Worm (Caenorhabditis elegans) whole organism, L4 larva: Measurements from ENCODE around the gene rpb-11.

Experiments used
- D1046.2 ChIP-seq: fragments of 200-800 bp; sonication (Bioruptor generic); IDR thresholded peaks from 2 replicates; pipeline ENCODE4 v1.3.6; 2022; ENCODE audit warnings: missing genetic modification characterization, missing compliant biosample characterization
- F10B5.3 ChIP-seq: sonication (generic microtip); optimal IDR thresholded peaks from 2 replicates; lab custom pipeline; 2016; ENCODE audit warnings: mild to moderate bottlenecking, missing genetic modification characterization, missing compliant biosample characterization
- F26F4.8 ChIP-seq: fragments of 200-800 bp; sonication (Bioruptor generic); conservative IDR thresholded peaks from 2 replicates; pipeline ENCODE4 v1.3.6; 2022; ENCODE audit warnings: missing genetic modification characterization, missing compliant biosample characterization
- F49E8.2 ChIP-seq: sonication (generic microtip); optimal IDR thresholded peaks from 2 replicates; lab custom pipeline; 2016; ENCODE audit warnings: missing compliant biosample characterization, mild to moderate bottlenecking, missing genetic modification characterization, borderline replicate concordance
- R02D3.7 ChIP-seq: fragments of 150-350 bp; sonication (generic microtip); optimal IDR thresholded peaks from 3 replicates; lab custom pipeline; 2014; ENCODE audit warnings: missing biosample characterization, missing genetic modification characterization
- Y5F2A.4 ChIP-seq: fragments of 200-800 bp; sonication (Bioruptor generic); optimal IDR thresholded peaks from 2 replicates; lab custom pipeline; 2018; ENCODE audit warnings: mild to moderate bottlenecking, missing genetic modification characterization, missing compliant biosample characterization
- aha-1 ChIP-seq: fragments of 150-350 bp; peaks from one replicate; lab custom pipeline; 2014; ENCODE audit warnings: missing biosample characterization, missing genetic modification characterization
- ama-1 ChIP-seq: fragments of 150-350 bp; optimal IDR thresholded peaks from 2 replicates; lab custom pipeline; 2014; ENCODE audit warnings: inconsistent platforms, mixed read lengths
- ceh-62 ChIP-seq: sonication (generic microtip); optimal IDR thresholded peaks from 2 replicates; lab custom pipeline; 2017; ENCODE audit warnings: missing biosample characterization, missing genetic modification characterization
- ces-1 ChIP-seq: fragments of 150-350 bp; sonication (generic microtip); optimal IDR thresholded peaks from 4 replicates; lab custom pipeline; 2014; ENCODE audit warnings: missing biosample characterization, missing genetic modification reagents, missing genetic modification characterization
- cey-2 ChIP-seq: sonication (generic microtip); optimal IDR thresholded peaks from 3 replicates; lab custom pipeline; 2017; ENCODE audit warnings: missing genetic modification characterization, mild to moderate bottlenecking, missing compliant biosample characterization, antibody characterized with exemption, borderline replicate concordance; ENCODE audit not compliant: insufficient read depth
- ctbp-1 ChIP-seq: fragments of 200-800 bp; sonication (Bioruptor generic); IDR thresholded peaks from 2 replicates; pipeline ENCODE4 v1.3.6; 2022; ENCODE audit warnings: missing genetic modification reagents, missing genetic modification characterization, missing compliant biosample characterization
- daf-16 ChIP-seq, 3 experiments: sonication (generic microtip); optimal IDR thresholded peaks; 2 replicates each; lab custom pipeline; 2016 to 2017; ENCODE audit warnings: missing genetic modification characterization in 3 of 3, missing genetic modification reagents in 3 of 3, mild to moderate bottlenecking in 2 of 3, missing compliant biosample characterization in 2 of 3, missing biosample characterization in 1 of 3, moderate library complexity in 1 of 3
- daf-19 ChIP-seq: fragments of 200-800 bp; sonication (Bioruptor generic); conservative IDR thresholded peaks from 2 replicates; pipeline ENCODE4 v1.3.6; 2022; ENCODE audit warnings: missing genetic modification characterization, missing compliant biosample characterization
- dmd-9 ChIP-seq: fragments of 200-800 bp; sonication (Bioruptor generic); IDR thresholded peaks from 2 replicates; pipeline ENCODE4 v1.3.6; 2022; ENCODE audit warnings: missing genetic modification reagents, missing genetic modification characterization, missing compliant biosample characterization
- dpl-1 ChIP-seq: fragments of 150-350 bp; optimal IDR thresholded peaks from 2 replicates; lab custom pipeline; 2014; ENCODE audit warnings: missing biosample characterization, missing genetic modification reagents, missing genetic modification characterization
- dve-1 ChIP-seq: sonication (generic microtip); optimal IDR thresholded peaks from 2 replicates; lab custom pipeline; 2017; ENCODE audit warnings: antibody characterized with exemption, mild to moderate bottlenecking, missing genetic modification characterization, missing compliant biosample characterization; ENCODE audit not compliant: insufficient read depth
- egl-43 ChIP-seq: fragments of 200-800 bp; sonication (Bioruptor generic); IDR thresholded peaks from 2 replicates; pipeline ENCODE4 v1.3.6; 2022; ENCODE audit warnings: missing genetic modification reagents, missing genetic modification characterization, missing compliant biosample characterization
- fos-1 ChIP-seq: fragments of 150-350 bp; optimal IDR thresholded peaks from 2 replicates; lab custom pipeline; 2014; ENCODE audit warnings: missing biosample characterization, missing genetic modification characterization
- hif-1 ChIP-seq, 2 experiments: sonication (generic microtip); optimal IDR thresholded peaks; 2 replicates each; lab custom pipeline; 2016 to 2017; ENCODE audit warnings: missing compliant biosample characterization in 2 of 2, missing genetic modification characterization in 2 of 2, missing genetic modification reagents in 2 of 2, missing genotype in 2 of 2, mild to moderate bottlenecking in 1 of 2
- hlh-11 ChIP-seq: fragments of 200-800 bp; sonication (Bioruptor generic); optimal IDR thresholded peaks from 2 replicates; lab custom pipeline; 2018; ENCODE audit warnings: mild to moderate bottlenecking, missing genetic modification characterization, missing compliant biosample characterization
- hlh-30 ChIP-seq: sonication (generic microtip); optimal IDR thresholded peaks from 2 replicates; lab custom pipeline; 2017; ENCODE audit warnings: antibody characterized with exemption, mild to moderate bottlenecking, missing genetic modification characterization, missing compliant biosample characterization; ENCODE audit not compliant: insufficient read depth
- jun-1 ChIP-seq: fragments of 150-350 bp; optimal IDR thresholded peaks from 2 replicates; lab custom pipeline; 2014; ENCODE audit warnings: missing biosample characterization, missing genetic modification reagents, missing genetic modification characterization
- lim-7 ChIP-seq: fragments of 200-800 bp; sonication (Bioruptor generic); IDR thresholded peaks from 2 replicates; pipeline ENCODE4 v1.3.6; 2022; ENCODE audit warnings: missing genetic modification characterization, missing compliant biosample characterization
- lsy-2 ChIP-seq, 2 experiments: fragments of 150-350 bp in 1 of 2; sonication (generic microtip) in 1 of 2; optimal IDR thresholded peaks; 2 replicates each; lab custom pipeline; 2014 to 2017; ENCODE audit warnings: missing biosample characterization in 2 of 2, missing genetic modification characterization in 2 of 2
- madf-5 ChIP-seq, 2 experiments: fragments of 200-800 bp; sonication (Bioruptor generic); IDR thresholded peaks; 2 replicates each; pipeline ENCODE4 v1.3.6; 2022; ENCODE audit warnings: missing compliant biosample characterization in 2 of 2, missing genetic modification characterization in 2 of 2
- madf-9 ChIP-seq: fragments of 200-800 bp; sonication (Bioruptor generic); conservative IDR thresholded peaks from 2 replicates; pipeline ENCODE4 v1.3.6; 2022; ENCODE audit warnings: missing genetic modification reagents, missing genetic modification characterization, missing compliant biosample characterization
- mdl-1 ChIP-seq, 2 experiments: fragments of 150-350 bp in 1 of 2; sonication (generic microtip) in 1 of 2; optimal IDR thresholded peaks; 2 replicates each; lab custom pipeline; 2014 to 2017; ENCODE audit warnings: missing biosample characterization in 2 of 2, missing genetic modification characterization in 2 of 2
- mdt-29 ChIP-seq: fragments of 200-800 bp; sonication (Bioruptor generic); IDR thresholded peaks from 2 replicates; pipeline ENCODE4 v1.3.6; 2022; ENCODE audit warnings: missing genetic modification reagents, missing genetic modification characterization, missing compliant biosample characterization
- mep-1 ChIP-seq: fragments of 150-350 bp; sonication (generic microtip); optimal IDR thresholded peaks from 3 replicates; lab custom pipeline; 2014; ENCODE audit warnings: missing biosample characterization, missing genetic modification characterization
- mes-2 ChIP-seq: sonication (generic microtip); optimal IDR thresholded peaks from 2 replicates; lab custom pipeline; 2016; ENCODE audit warnings: missing genotype, mild to moderate bottlenecking, missing genetic modification characterization, missing compliant biosample characterization; ENCODE audit not compliant: poor library complexity, severe bottlenecking
- mxl-2 ChIP-seq: fragments of 200-800 bp; sonication (Bioruptor generic); conservative IDR thresholded peaks from 2 replicates; pipeline ENCODE4 v1.3.6; 2022; ENCODE audit warnings: missing genetic modification reagents, missing genetic modification characterization, missing compliant biosample characterization
- mxl-3 ChIP-seq: fragments of 200-800 bp; sonication (Bioruptor generic); optimal IDR thresholded peaks from 2 replicates; lab custom pipeline; 2018; ENCODE audit warnings: mild to moderate bottlenecking, missing genetic modification characterization, missing compliant biosample characterization
- nhr-10 ChIP-seq: fragments of 150-350 bp; optimal IDR thresholded peaks from 2 replicates; lab custom pipeline; 2014; ENCODE audit warnings: missing biosample characterization, missing genetic modification characterization
- nhr-11 ChIP-seq: fragments of 150-350 bp; optimal IDR thresholded peaks from 2 replicates; lab custom pipeline; 2014; ENCODE audit warnings: missing biosample characterization, missing genetic modification characterization
- nhr-237 ChIP-seq: sonication (generic microtip); optimal IDR thresholded peaks from 2 replicates; lab custom pipeline; 2017; ENCODE audit warnings: missing biosample characterization, missing genetic modification characterization
- nhr-28 ChIP-seq: fragments of 150-350 bp; optimal IDR thresholded peaks from 2 replicates; lab custom pipeline; 2014; ENCODE audit warnings: missing biosample characterization, missing genetic modification characterization
- nhr-42 ChIP-seq: fragments of 200-800 bp; sonication (Bioruptor generic); IDR thresholded peaks from 2 replicates; pipeline ENCODE4 v1.3.6; 2022; ENCODE audit warnings: missing genetic modification characterization, missing compliant biosample characterization
- nhr-48 ChIP-seq: sonication (generic microtip); optimal IDR thresholded peaks from 2 replicates; lab custom pipeline; 2016; ENCODE audit warnings: mild to moderate bottlenecking, missing genetic modification characterization, missing compliant biosample characterization
- nhr-77 ChIP-seq: fragments of 150-350 bp; optimal IDR thresholded peaks from 2 replicates; lab custom pipeline; 2014; ENCODE audit warnings: missing biosample characterization, missing genetic modification characterization
- pqm-1 ChIP-seq: sonication (generic microtip); optimal IDR thresholded peaks from 2 replicates; lab custom pipeline; 2017; ENCODE audit warnings: missing biosample characterization, missing genetic modification characterization
- sdz-12 ChIP-seq: fragments of 200-800 bp; sonication (Bioruptor generic); optimal IDR thresholded peaks from 2 replicates; lab custom pipeline; 2018; ENCODE audit warnings: mild to moderate bottlenecking, missing genetic modification characterization, missing compliant biosample characterization
- spr-1 ChIP-seq: sonication (generic microtip); optimal IDR thresholded peaks from 2 replicates; lab custom pipeline; 2016; ENCODE audit warnings: mild to moderate bottlenecking, missing genetic modification characterization, missing compliant biosample characterization
- spr-3 ChIP-seq: fragments of 200-800 bp; sonication (Bioruptor generic); optimal IDR thresholded peaks from 2 replicates; lab custom pipeline; 2018; ENCODE audit warnings: mild to moderate bottlenecking, missing genetic modification characterization, missing compliant biosample characterization
- unc-39 ChIP-seq: sonication (generic microtip); optimal IDR thresholded peaks from 2 replicates; lab custom pipeline; 2017; ENCODE audit warnings: missing biosample characterization, missing genetic modification characterization
- unc-62 ChIP-seq, 3 experiments: fragments of 150-350 bp in 1 of 3; sonication (generic microtip); optimal IDR thresholded peaks in 2 of 3; peaks in 1 of 3; 1 replicate in 1 of 3; 2 replicates in 2 of 3; lab custom pipeline; 2014 to 2017; ENCODE audit warnings: missing biosample characterization in 3 of 3, missing genetic modification characterization in 3 of 3, missing genetic modification reagents in 3 of 3, missing genotype in 1 of 3
- vab-7 ChIP-seq: fragments of 200-800 bp; sonication (Bioruptor generic); IDR thresholded peaks from 2 replicates; pipeline ENCODE4 v1.3.6; 2022; ENCODE audit warnings: missing genetic modification reagents, missing genetic modification characterization, missing compliant biosample characterization
- zip-2 ChIP-seq: fragments of 150-350 bp; optimal IDR thresholded peaks from 2 replicates; lab custom pipeline; 2014; ENCODE audit warnings: missing biosample characterization, missing genetic modification characterization

rpb-11 gene

ce11 chrII:14046491-14046890 lies 13.4 kb upstream of the rpb-11 start:
- TF ChIP-seq daf-16 (GFP tag; optimal IDR thresholded peaks at IDR 0.05; lab: Kevin White, UChicago) (peak in 1 of 2 experiments; percentile 28), daf-16 (tag; optimal IDR thresholded peaks at IDR 0.05; lab: Kevin White, UChicago) (no peak), D1046.2 (GFP tag; lab: Robert Waterston, UW) (peak; percentile 63; the same call in 1 of the 2 replicates), madf-9 (GFP tag; lab: Robert Waterston, UW) (no peak), F10B5.3 (tag; lab: Kevin White, UChicago) (no peak), nhr-42 (0 out of 2 replicates have a peak, but pooled peaks have one; percentile 21), nhr-28 (tag; lab: Kevin White, UChicago) (peak; percentile 22), nhr-11 (tag; lab: Kevin White, UChicago) (no peak)
- TF ChIP-seq, all 104 proteins: peak for 4

- TF ChIP-seq mxl-3: peak; percentile 83
- TF ChIP-seq daf-16 (GFP tag; optimal IDR thresholded peaks at IDR 0.05; lab: Kevin White, UChicago): no peak
- peak; percentile 48 for TF ChIP-seq daf-16 (tag; optimal IDR thresholded peaks at IDR 0.05; lab: Kevin White, UChicago)
- TF ChIP-seq egl-43 (GFP tag; lab: Robert Waterston, UW): no peak
- TF ChIP-seq madf-5 (GFP tag; IDR thresholded peaks at IDR 0.05; lab: Robert Waterston, UW): no peak
- peak; percentile 26 for TF ChIP-seq dpl-1 (GFP tag; lab: Kevin White, UChicago)
- no peak for TF ChIP-seq fos-1
- peak; percentile 94 for TF ChIP-seq aha-1 (tag; lab: Kevin White, UChicago)
- no peak for TF ChIP-seq Y5F2A.4 (GFP tag; lab: Kevin White, UChicago)
- no peak for TF ChIP-seq R02D3.7 (tag; lab: Kevin White, UChicago)
- TF ChIP-seq mdt-29: no peak
- TF ChIP-seq nhr-237 (tag; lab: Kevin White, UChicago): no peak
- TF ChIP-seq zip-2: no peak
- peak; percentile 12 for TF ChIP-seq mep-1 (tag; lab: Kevin White, UChicago)
- peak; percentile 91 for TF ChIP-seq hlh-11 (tag; lab: Kevin White, UChicago)
- TF ChIP-seq F49E8.2 (tag; lab: Kevin White, UChicago): no peak
- no peak for TF ChIP-seq ama-1 (lab: Kevin White, UChicago)
- TF ChIP-seq pqm-1 (tag; lab: Kevin White, UChicago): peak; percentile 82
- peak in 1 of 2 experiments; percentile 67 for TF ChIP-seq unc-62 (GFP tag; optimal IDR thresholded peaks at IDR 0.05 in 1 of 2; lab: Kevin White, UChicago)
- TF ChIP-seq unc-62 (tag; optimal IDR thresholded peaks at IDR 0.05; lab: Kevin White, UChicago): no peak
- TF ChIP-seq nhr-77 (tag; lab: Kevin White, UChicago): peak; percentile 96
- no peak for TF ChIP-seq ces-1 (GFP tag; lab: Kevin White, UChicago)
- no peak for TF ChIP-seq spr-1 (tag; lab: Kevin White, UChicago)
- TF ChIP-seq nhr-10 (tag; lab: Kevin White, UChicago): no peak
- no peak for TF ChIP-seq ceh-62 (tag; lab: Kevin White, UChicago)
- TF ChIP-seq nhr-48 (tag; lab: Kevin White, UChicago): peak; percentile 72
- TF ChIP-seq cey-2: no peak
- TF ChIP-seq lim-7 (GFP tag; lab: Robert Waterston, UW): no peak
- peak; percentile 67 for TF ChIP-seq hlh-30 (tag; lab: Kevin White, UChicago)
- TF ChIP-seq spr-3 (GFP tag; lab: Kevin White, UChicago): no peak
- peak; percentile 66 for TF ChIP-seq dve-1
- no peak for TF ChIP-seq dmd-9 (GFP tag; lab: Robert Waterston, UW)
- TF ChIP-seq mes-2: peak; percentile 66
- TF ChIP-seq ctbp-1 (GFP tag; lab: Robert Waterston, UW): no peak
- no peak for TF ChIP-seq jun-1 (tag; lab: Kevin White, UChicago)
- peak in 1 of 2 experiments; percentile 60 for TF ChIP-seq lsy-2 (tag; optimal IDR thresholded peaks at IDR 0.05; lab: Kevin White, UChicago)
- TF ChIP-seq mdl-1 (tag; optimal IDR thresholded peaks at IDR 0.05; lab: Kevin White, UChicago): peak; percentile 56 to 91
- TF ChIP-seq daf-19 (GFP tag; lab: Robert Waterston, UW): no peak
- no peak for TF ChIP-seq vab-7 (GFP tag; lab: Robert Waterston, UW)
- TF ChIP-seq hif-1 (tag; optimal IDR thresholded peaks at IDR 0.05; lab: Kevin White, UChicago): peak in 1 of 2 experiments; percentile 15
- no peak for TF ChIP-seq unc-39 (tag; lab: Kevin White, UChicago)
- no peak for TF ChIP-seq sdz-12 (GFP tag; lab: Kevin White, UChicago)
- no peak for TF ChIP-seq F26F4.8
- no peak for TF ChIP-seq mxl-2 (GFP tag; lab: Robert Waterston, UW)
- TF ChIP-seq D1046.2 (GFP tag; lab: Robert Waterston, UW): no peak
Measured at ce11 chrII:14049097-14049496, 10.8 kb upstream of the rpb-11 start.
